5 fruit fly cellular contexts compared by ENCODE assay signal in the genomic region with DNA sequence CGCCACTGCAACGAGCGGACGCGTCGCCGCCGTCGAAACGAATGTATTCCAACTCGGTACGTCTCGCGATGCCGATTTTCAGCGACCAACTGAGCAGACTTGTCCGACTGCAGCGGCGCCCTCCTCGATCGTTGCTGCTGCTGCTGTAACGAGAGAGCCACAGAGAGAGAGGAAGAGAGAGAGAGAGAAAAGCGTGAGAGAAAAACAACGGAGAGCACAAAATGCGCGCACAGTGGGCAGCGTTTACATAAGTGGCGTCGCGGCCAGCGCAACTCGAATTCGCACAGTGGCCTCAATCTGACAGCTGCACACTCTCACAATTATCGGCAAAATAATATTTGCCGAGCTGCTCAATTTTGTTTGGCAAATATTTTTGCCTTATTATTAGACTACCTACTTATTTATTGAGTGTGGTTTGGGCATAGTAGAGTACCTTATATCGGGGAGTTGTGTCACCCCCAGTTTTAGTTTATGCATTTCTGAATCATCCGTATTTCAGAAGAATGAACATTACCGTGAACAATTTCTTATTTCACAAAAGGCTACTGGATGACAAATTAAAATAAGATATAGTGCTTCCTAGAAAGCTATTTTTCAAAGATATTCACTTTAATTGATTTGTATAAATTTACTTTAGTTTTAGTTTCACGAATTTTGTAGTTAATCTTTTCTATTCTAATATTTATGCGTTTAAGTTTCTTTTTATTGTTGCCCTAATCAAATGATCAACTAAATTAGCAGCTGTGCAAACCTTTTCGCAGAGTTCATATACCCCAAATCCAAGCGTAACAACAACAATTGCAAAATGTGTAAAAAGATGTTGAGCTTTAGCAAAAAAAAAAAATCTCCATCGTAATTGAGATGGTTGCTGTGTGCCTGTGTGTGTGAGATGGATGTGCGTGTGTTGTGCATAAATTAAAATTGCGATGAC.
TF ChIP-seq lines count a peak whose summit lies in the region.

No protein-coding gene starts in this region.

TF ChIP-seq in whole organism, adult, 20 proteins besides CTCF, POLR2A, EP300 and RAD21 (continued from another document):
- TF ChIP-seq CG5204 (GFP tag; optimal IDR thresholded peaks at IDR 0.05; lab: Kevin White, UChicago) (peak; percentile 82), pad (GFP tag; optimal IDR thresholded peaks at IDR 0.05; lab: Kevin White, UChicago) (peak; percentile 12), CG7045 (GFP tag; optimal IDR thresholded peaks at IDR 0.05; lab: Kevin White, UChicago) (peak; percentile 31), kay (GFP tag; lab: Kevin White, UChicago; ENCODE audit: borderline replicate concordance) (peak; percentile 87), Mnt (GFP tag; optimal IDR thresholded peaks at IDR 0.05; lab: Kevin White, UChicago) (peak; percentile 32), Crg-1 (GFP tag; optimal IDR thresholded peaks at IDR 0.05; lab: Kevin White, UChicago) (peak; percentile 21)

TF ChIP-seq in whole organism, embryonic, 481 proteins besides CTCF, POLR2A, EP300 and RAD21 (continued from another document and continues in another):
- TF ChIP-seq Drgx (GFP tag; IDR thresholded peaks at IDR 0.05; lab: Robert Waterston, UW) = peak; percentile 56
- TF ChIP-seq CG6813 (GFP tag; optimal IDR thresholded peaks at IDR 0.05; lab: Kevin White, UChicago) = peak; percentile 33
- TF ChIP-seq Hey (tag; optimal IDR thresholded peaks at IDR 0.05; lab: Kevin White, UChicago) = no peak
- TF ChIP-seq CoRest (tag; optimal IDR thresholded peaks at IDR 0.05; lab: Kevin White, UChicago) = peak; percentile 66
- peak; percentile 70 for TF ChIP-seq Xbp1 (GFP tag; optimal IDR thresholded peaks at IDR 0.05; lab: Kevin White, UChicago)
- TF ChIP-seq CG31441 (GFP tag; IDR thresholded peaks at IDR 0.05; lab: Robert Waterston, UW) = peak; percentile 65
- TF ChIP-seq schlank (tag; optimal IDR thresholded peaks at IDR 0.05; lab: Kevin White, UChicago) = peak; percentile 3
- no peak for TF ChIP-seq da (GFP tag; optimal IDR thresholded peaks at IDR 0.05; lab: Kevin White, UChicago)
- TF ChIP-seq dm (GFP tag; optimal IDR thresholded peaks at IDR 0.05; lab: Kevin White, UChicago) = no peak
- TF ChIP-seq dimm (GFP tag; IDR thresholded peaks at IDR 0.05; lab: Robert Waterston, UW) = no peak
- 0 out of 3 replicates have a peak, but pooled peaks have one; percentile 28 for TF ChIP-seq vnd (GFP tag; IDR thresholded peaks at IDR 0.05; lab: Robert Waterston, UW; ENCODE audit: partially characterized antibody)
- TF ChIP-seq nau (GFP tag; optimal IDR thresholded peaks at IDR 0.05; lab: Kevin White, UChicago) = no peak
- TF ChIP-seq CG32532 (GFP tag; IDR thresholded peaks at IDR 0.05; lab: Robert Waterston, UW) = peak; percentile 83
- peak; percentile 70 for TF ChIP-seq Atf-2 (GFP tag; optimal IDR thresholded peaks at IDR 0.05; lab: Kevin White, UChicago)
- peak; percentile 44 for TF ChIP-seq wek (GFP tag; optimal IDR thresholded peaks at IDR 0.05; lab: Kevin White, UChicago)
- no peak for TF ChIP-seq CG8765 (GFP tag; IDR thresholded peaks at IDR 0.05; lab: Robert Waterston, UW)
- TF ChIP-seq lilli (GFP tag; optimal IDR thresholded peaks at IDR 0.05; lab: Kevin White, UChicago) = peak; percentile 74
- TF ChIP-seq az2 (GFP tag; optimal IDR thresholded peaks at IDR 0.05; lab: Kevin White, UChicago) = peak; percentile 55
- no peak for TF ChIP-seq Hr78 (GFP tag; optimal IDR thresholded peaks at IDR 0.05; lab: Kevin White, UChicago)
- peak; percentile 48; the same call in 1 of the 2 replicates for TF ChIP-seq ara (GFP tag; IDR thresholded peaks at IDR 0.05; lab: Robert Waterston, UW)
- 0 out of 2 replicates have a peak, but pooled peaks have one; percentile 38 for TF ChIP-seq Awh (GFP tag; IDR thresholded peaks at IDR 0.05; lab: Robert Waterston, UW)
- TF ChIP-seq CG3995 (GFP tag; optimal IDR thresholded peaks at IDR 0.05; lab: Kevin White, UChicago) = no peak
- TF ChIP-seq sc (optimal IDR thresholded peaks at IDR 0.05; lab: Kevin White, UChicago) = no peak
- no peak for TF ChIP-seq sc (GFP tag; optimal IDR thresholded peaks at IDR 0.05; lab: Kevin White, UChicago)
- no peak for TF ChIP-seq CG12299 (tag; optimal IDR thresholded peaks at IDR 0.05; lab: Kevin White, UChicago)
- TF ChIP-seq dpn (GFP tag; optimal IDR thresholded peaks at IDR 0.05; lab: Kevin White, UChicago) = peak; percentile 69 to 73
- peak; percentile 72 for TF ChIP-seq dysf (GFP tag; IDR thresholded peaks at IDR 0.05; lab: Robert Waterston, UW)
- peak in 1 of 2 experiments; percentile 35 for TF ChIP-seq chif (GFP tag; optimal IDR thresholded peaks at IDR 0.05; lab: Kevin White, UChicago)

TF ChIP-seq in whole organism, prepupa, 60 proteins besides CTCF, POLR2A, EP300 and RAD21 (continued from another document and continues in another):
- TF ChIP-seq CG1621 (tag; optimal IDR thresholded peaks at IDR 0.05; lab: Kevin White, UChicago) (peak; percentile 34), Sox14 (GFP tag; optimal IDR thresholded peaks at IDR 0.05; lab: Kevin White, UChicago) (peak; percentile 57), CG11294 (GFP tag; IDR thresholded peaks at IDR 0.05; lab: Robert Waterston, UW) (peak; percentile 21; the same call in 1 of the 2 replicates), CG11902 (GFP tag; optimal IDR thresholded peaks at IDR 0.05; lab: Kevin White, UChicago) (peak; percentile 56), Hr39 (GFP tag; optimal IDR thresholded peaks at IDR 0.05; lab: Kevin White, UChicago) (peak; percentile 78), CG9139 (GFP tag; optimal IDR thresholded peaks at IDR 0.05; lab: Kevin White, UChicago) (peak; percentile 55), CG3032 (tag; optimal IDR thresholded peaks at IDR 0.05; lab: Kevin White, UChicago) (peak; percentile 46), Sox15 (GFP tag; optimal IDR thresholded peaks at IDR 0.05; lab: Kevin White, UChicago) (peak; percentile 63), Blimp-1 (GFP tag; optimal IDR thresholded peaks at IDR 0.05; lab: Kevin White, UChicago) (no peak), CG6163 (GFP tag; IDR thresholded peaks at IDR 0.05; lab: Robert Waterston, UW) (peak; percentile 83), ss (GFP tag; optimal IDR thresholded peaks at IDR 0.05; lab: Kevin White, UChicago) (peak; percentile 14 to 27), CG32006 (GFP tag; optimal IDR thresholded peaks at IDR 0.05; lab: Kevin White, UChicago) (peak; percentile 84), CG3919 (GFP tag; optimal IDR thresholded peaks at IDR 0.05; lab: Kevin White, UChicago) (peak; percentile 68), svp (GFP tag; lab: Kevin White, UChicago) (peak; percentile 89), Smox (GFP tag; optimal IDR thresholded peaks at IDR 0.05; lab: Kevin White, UChicago) (peak; percentile 69), cyc (GFP tag; optimal IDR thresholded peaks at IDR 0.05; lab: Kevin White, UChicago) (peak; percentile 71), CG8632 (GFP tag; optimal IDR thresholded peaks at IDR 0.05; lab: Kevin White, UChicago) (peak; percentile 62), salr (GFP tag; optimal IDR thresholded peaks at IDR 0.05; lab: Kevin White, UChicago) (peak in 1 of 2 experiments; percentile 69), Ets21C (GFP tag; optimal IDR thresholded peaks at IDR 0.05; lab: Kevin White, UChicago) (peak; percentile 68), pdm3 (GFP tag; optimal IDR thresholded peaks at IDR 0.05; lab: Kevin White, UChicago) (peak; percentile 66), fd59A (GFP tag; optimal IDR thresholded peaks at IDR 0.05; lab: Kevin White, UChicago) (peak; percentile 57), Hr4 (GFP tag; optimal IDR thresholded peaks at IDR 0.05; lab: Kevin White, UChicago) (peak; percentile 69), Sox102F (GFP tag; optimal IDR thresholded peaks at IDR 0.05; lab: Kevin White, UChicago) (peak; percentile 61), fd85E (GFP tag; optimal IDR thresholded peaks at IDR 0.05; lab: Kevin White, UChicago) (peak; percentile 27), CG4318 (GFP tag; optimal IDR thresholded peaks at IDR 0.05; lab: Kevin White, UChicago) (peak; percentile 60), CG34406 (GFP tag; optimal IDR thresholded peaks at IDR 0.05; lab: Kevin White, UChicago) (peak; percentile 61), CG6854 (GFP tag; optimal IDR thresholded peaks at IDR 0.05; lab: Kevin White, UChicago) (peak; percentile 72), CG16779 (tag; optimal IDR thresholded peaks at IDR 0.05; lab: Kevin White, UChicago) (no peak), esn (GFP tag; optimal IDR thresholded peaks at IDR 0.05; lab: Kevin White, UChicago) (peak; percentile 86)

TF ChIP-seq in whole organism, pupa, 21 proteins besides CTCF, POLR2A, EP300 and RAD21 (continued from another document):
- TF ChIP-seq rn (GFP tag; IDR thresholded peaks at IDR 0.05; lab: Robert Waterston, UW) (no peak), Ets98B (GFP tag; IDR thresholded peaks at IDR 0.05; lab: Robert Waterston, UW) (peak; percentile 79), CG12605 (GFP tag; IDR thresholded peaks at IDR 0.05; lab: Robert Waterston, UW) (peak; percentile 77), CG8301 (tag; optimal IDR thresholded peaks at IDR 0.05; lab: Kevin White, UChicago) (peak; percentile 42), CG14655 (GFP tag; optimal IDR thresholded peaks at IDR 0.05; lab: Kevin White, UChicago) (peak; percentile 70)

TF ChIP-seq in whole organism, wandering third instar larva, 38 proteins besides CTCF, POLR2A, EP300 and RAD21 (continued from another document):
- TF ChIP-seq Rel (GFP tag; optimal IDR thresholded peaks at IDR 0.05; lab: Kevin White, UChicago) (no peak), Rel (tag; optimal IDR thresholded peaks at IDR 0.05; lab: Kevin White, UChicago) (no peak), GATAd (GFP tag; optimal IDR thresholded peaks at IDR 0.05; lab: Kevin White, UChicago) (no peak), Myc (optimal IDR thresholded peaks at IDR 0.05; lab: Kevin White, UChicago) (no peak), sage (GFP tag; optimal IDR thresholded peaks at IDR 0.05; lab: Kevin White, UChicago) (peak; percentile 42), tai (GFP tag; optimal IDR thresholded peaks at IDR 0.05; lab: Kevin White, UChicago) (peak; percentile 26), dl (GFP tag; optimal IDR thresholded peaks at IDR 0.05; lab: Kevin White, UChicago; ENCODE audit: insufficient read depth in 1 of 2, partially characterized antibody in 2 of 2) (peak; percentile 98 to 99), pan (optimal IDR thresholded peaks at IDR 0.05; lab: Kevin White, UChicago) (no peak), dsf (GFP tag; optimal IDR thresholded peaks at IDR 0.05; lab: Kevin White, UChicago; ENCODE audit: borderline replicate concordance) (no peak), Jra (GFP tag; optimal IDR thresholded peaks at IDR 0.05; lab: Kevin White, UChicago) (no peak), psq (GFP tag; optimal IDR thresholded peaks at IDR 0.05; lab: Kevin White, UChicago) (peak; percentile 51), Vsx2 (GFP tag; optimal IDR thresholded peaks at IDR 0.05; lab: Kevin White, UChicago; ENCODE audit: partially characterized antibody) (peak; percentile 97), N (GFP tag; optimal IDR thresholded peaks at IDR 0.05; lab: Kevin White, UChicago) (no peak), OdsH (GFP tag; optimal IDR thresholded peaks at IDR 0.05; lab: Kevin White, UChicago) (peak; percentile 65), Abd-B (GFP tag; optimal IDR thresholded peaks at IDR 0.05; lab: Kevin White, UChicago) (no peak), dmrt93B (GFP tag; optimal IDR thresholded peaks at IDR 0.05; lab: Kevin White, UChicago) (peak; percentile 61), br (GFP tag; optimal IDR thresholded peaks at IDR 0.05; lab: Kevin White, UChicago) (peak; percentile 66), usp (GFP tag; optimal IDR thresholded peaks at IDR 0.05; lab: Kevin White, UChicago) (no peak), Mio (GFP tag; optimal IDR thresholded peaks at IDR 0.05; lab: Kevin White, UChicago) (no peak), Hr78 (GFP tag; optimal IDR thresholded peaks at IDR 0.05; lab: Kevin White, UChicago) (no peak), rgr (GFP tag; optimal IDR thresholded peaks at IDR 0.05; lab: Kevin White, UChicago) (peak; percentile 67), Dfd (GFP tag; optimal IDR thresholded peaks at IDR 0.05; lab: Kevin White, UChicago) (no peak)
